Fruit fly (Drosophila melanogaster) whole organism, prepupa: Measurements from ENCODE around the gene Mo25.
A peak's percentile ranks its signal among the peaks of the same experiment; 100 is the strongest.

Source experiments
- Blimp-1 ChIP-seq: fragments of 200-800 bp; sonication (Bioruptor generic); optimal IDR thresholded peaks from 3 replicates; lab custom pipeline; 2017; ENCODE audit warnings: missing biosample characterization, missing genetic modification characterization, mild to moderate bottlenecking, moderate library complexity, missing genetic modification reagents
- CG10631 ChIP-seq: fragments of 200-800 bp; sonication (Bioruptor generic); optimal IDR thresholded peaks from 2 replicates; lab custom pipeline; 2016; ENCODE audit warnings: missing biosample characterization, missing genetic modification characterization
- CG10669 ChIP-seq: fragments of 200-800 bp; sonication (Bioruptor generic); optimal IDR thresholded peaks from 3 replicates; lab custom pipeline; 2018; ENCODE audit warnings: missing biosample characterization, mild to moderate bottlenecking, missing genetic modification characterization, moderate library complexity
- CG11762 ChIP-seq: fragments of 200-800 bp; sonication (Bioruptor generic); optimal IDR thresholded peaks from 3 replicates; lab custom pipeline; 2016; ENCODE audit warnings: missing biosample characterization, missing genetic modification characterization; ENCODE audit not compliant: insufficient read depth
- CG11902 ChIP-seq: fragments of 200-800 bp; sonication (Bioruptor generic); optimal IDR thresholded peaks from 3 replicates; lab custom pipeline; 2016; ENCODE audit warnings: missing biosample characterization, missing genetic modification characterization
- CG15336 ChIP-seq: fragments of 200-800 bp; sonication (Bioruptor generic); IDR thresholded peaks from 2 replicates; pipeline ENCODE4 v1.3.6; 2022; ENCODE audit warnings: missing biosample characterization, missing genetic modification characterization
- CG1621 ChIP-seq: fragments of 200-800 bp; sonication (Bioruptor generic); optimal IDR thresholded peaks from 3 replicates; lab custom pipeline; 2018; ENCODE audit warnings: missing biosample characterization, mild to moderate bottlenecking, missing genetic modification characterization
- CG16779 ChIP-seq: fragments of 200-800 bp; sonication (Bioruptor generic); optimal IDR thresholded peaks from 3 replicates; lab custom pipeline; 2017; ENCODE audit warnings: missing biosample characterization, mild to moderate bottlenecking, missing genetic modification characterization
- CG3032 ChIP-seq: fragments of 200-800 bp; optimal IDR thresholded peaks from 2 replicates; lab custom pipeline; 2019; ENCODE audit warnings: missing biosample characterization, mild to moderate bottlenecking, missing genetic modification characterization, moderate library complexity
- CG31627 ChIP-seq: fragments of 200-800 bp; sonication (Bioruptor generic); optimal IDR thresholded peaks from 3 replicates; lab custom pipeline; 2016; ENCODE audit warnings: missing biosample characterization, missing genetic modification characterization
- CG3919 ChIP-seq: fragments of 200-800 bp; sonication (Bioruptor generic); optimal IDR thresholded peaks from 3 replicates; lab custom pipeline; 2016; ENCODE audit warnings: missing biosample characterization, missing genetic modification characterization
- CG4318 ChIP-seq: fragments of 200-800 bp; sonication (Bioruptor generic); optimal IDR thresholded peaks from 3 replicates; lab custom pipeline; 2017; ENCODE audit warnings: missing biosample characterization, mild to moderate bottlenecking, missing genetic modification characterization
- CG6163 ChIP-seq: fragments of 200-800 bp; sonication (Bioruptor generic); IDR thresholded peaks from 3 replicates; pipeline ENCODE4 v1.3.6; 2022; ENCODE audit warnings: missing biosample characterization, missing genetic modification characterization
- CG6276 ChIP-seq: fragments of 200-800 bp; sonication (Bioruptor generic); optimal IDR thresholded peaks from 2 replicates; lab custom pipeline; 2017; ENCODE audit warnings: missing biosample characterization, mild to moderate bottlenecking, missing genetic modification characterization
- CG6792 ChIP-seq: fragments of 200-800 bp; sonication (Bioruptor generic); optimal IDR thresholded peaks from 3 replicates; lab custom pipeline; 2016; ENCODE audit warnings: missing biosample characterization, missing genetic modification characterization
- CG6808 ChIP-seq: fragments of 200-800 bp; sonication (Bioruptor generic); optimal IDR thresholded peaks from 3 replicates; lab custom pipeline; 2017; ENCODE audit warnings: missing biosample characterization, missing genetic modification characterization, mild to moderate bottlenecking, moderate library complexity, missing genetic modification reagents
- CG7368 ChIP-seq: fragments of 200-800 bp; sonication (Bioruptor generic); optimal IDR thresholded peaks from 3 replicates; lab custom pipeline; 2016; ENCODE audit warnings: missing biosample characterization, missing genetic modification characterization
- CG8119 ChIP-seq: fragments of 200-800 bp; sonication (Bioruptor generic); IDR thresholded peaks from 3 replicates; pipeline ENCODE4 v1.3.6; 2022; ENCODE audit warnings: missing biosample characterization, missing genetic modification characterization
- CG8319 ChIP-seq: fragments of 200-800 bp; sonication (Bioruptor generic); optimal IDR thresholded peaks from 3 replicates; lab custom pipeline; 2016; ENCODE audit warnings: missing biosample characterization, missing genetic modification characterization
- CG8632 ChIP-seq: fragments of 200-800 bp; sonication (Bioruptor generic); optimal IDR thresholded peaks from 3 replicates; lab custom pipeline; 2016; ENCODE audit warnings: missing biosample characterization, missing genetic modification characterization
- Eip75B ChIP-seq: fragments of 200-800 bp; sonication (Bioruptor generic); optimal IDR thresholded peaks from 3 replicates; lab custom pipeline; 2016; ENCODE audit warnings: missing biosample characterization, missing genetic modification characterization
- Eip78C ChIP-seq: fragments of 200-800 bp; sonication (Bioruptor generic); peaks from one replicate; lab custom pipeline; 2016; ENCODE audit warnings: missing biosample characterization, missing genetic modification characterization
- Eip93F ChIP-seq: fragments of 200-800 bp; sonication (Bioruptor generic); optimal IDR thresholded peaks from 2 replicates; lab custom pipeline; 2016; ENCODE audit warnings: missing biosample characterization, mild to moderate bottlenecking, missing genetic modification characterization
- Ets21C ChIP-seq: fragments of 200-800 bp; sonication (Bioruptor generic); optimal IDR thresholded peaks from 3 replicates; lab custom pipeline; 2016; ENCODE audit warnings: missing biosample characterization, missing genetic modification characterization
- Ets96B ChIP-seq: fragments of 200-800 bp; optimal IDR thresholded peaks from 2 replicates; lab custom pipeline; 2019; ENCODE audit warnings: missing biosample characterization, mild to moderate bottlenecking, missing genetic modification characterization, moderate library complexity
- Gug ChIP-seq: fragments of 200-800 bp; sonication (Bioruptor generic); IDR thresholded peaks from 2 replicates; pipeline ENCODE4 v1.3.6; 2022; ENCODE audit warnings: missing biosample characterization, missing genetic modification characterization
- Hr38 ChIP-seq: sonication (Bioruptor generic); optimal IDR thresholded peaks from 2 replicates; lab custom pipeline; 2016; ENCODE audit warnings: missing biosample characterization, missing genetic modification characterization
- Hr39 ChIP-seq: fragments of 200-800 bp; sonication (Bioruptor generic); optimal IDR thresholded peaks from 2 replicates; lab custom pipeline; 2016; ENCODE audit warnings: missing biosample characterization, missing genetic modification characterization
- Hr4 ChIP-seq: fragments of 200-800 bp; sonication (Bioruptor generic); optimal IDR thresholded peaks from 3 replicates; lab custom pipeline; 2016; ENCODE audit warnings: missing biosample characterization, missing genetic modification characterization
- Lpt ChIP-seq: fragments of 200-800 bp; sonication (Bioruptor generic); optimal IDR thresholded peaks from 3 replicates; lab custom pipeline; 2016; ENCODE audit warnings: missing biosample characterization, missing genetic modification characterization
- Met ChIP-seq: fragments of 200-800 bp; sonication (Bioruptor generic); optimal IDR thresholded peaks from 3 replicates; lab custom pipeline; 2016; ENCODE audit warnings: missing biosample characterization, missing genetic modification characterization
- OdsH ChIP-seq: fragments of 200-800 bp; sonication (Bioruptor generic); optimal IDR thresholded peaks from 3 replicates; lab custom pipeline; 2016; ENCODE audit warnings: missing biosample characterization, missing genetic modification characterization
- Smox ChIP-seq: fragments of 200-800 bp; sonication (Bioruptor generic); optimal IDR thresholded peaks from 3 replicates; lab custom pipeline; 2016; ENCODE audit warnings: missing biosample characterization, missing genetic modification characterization
- Sox102F ChIP-seq: fragments of 200-800 bp; sonication (Bioruptor generic); optimal IDR thresholded peaks from 2 replicates; lab custom pipeline; 2016; ENCODE audit warnings: missing biosample characterization, mild to moderate bottlenecking, missing genetic modification characterization
- Sox14 ChIP-seq: fragments of 200-800 bp; sonication (Bioruptor generic); optimal IDR thresholded peaks from 3 replicates; lab custom pipeline; 2016; ENCODE audit warnings: missing biosample characterization, missing genetic modification characterization
- Sox15 ChIP-seq: fragments of 200-800 bp; sonication (Bioruptor generic); optimal IDR thresholded peaks from 3 replicates; lab custom pipeline; 2016; ENCODE audit warnings: missing biosample characterization, missing genetic modification characterization
- achi ChIP-seq: fragments of 200-800 bp; sonication (Bioruptor generic); optimal IDR thresholded peaks from 3 replicates; lab custom pipeline; 2016; ENCODE audit warnings: missing biosample characterization, missing genetic modification characterization
- acj6 ChIP-seq: fragments of 200-800 bp; sonication (Bioruptor generic); optimal IDR thresholded peaks from 3 replicates; lab custom pipeline; 2016; ENCODE audit warnings: missing biosample characterization, missing genetic modification characterization
- cyc ChIP-seq: fragments of 200-800 bp; sonication (Bioruptor generic); optimal IDR thresholded peaks from 3 replicates; lab custom pipeline; 2016; ENCODE audit warnings: missing biosample characterization, missing genetic modification characterization
- dac ChIP-seq: fragments of 200-800 bp; sonication (Bioruptor generic); optimal IDR thresholded peaks from 2 replicates; lab custom pipeline; 2017; ENCODE audit warnings: missing biosample characterization, mild to moderate bottlenecking, missing genetic modification characterization
- dsx ChIP-seq: fragments of 200-800 bp; optimal IDR thresholded peaks from 3 replicates; lab custom pipeline; 2019; ENCODE audit warnings: missing biosample characterization, mild to moderate bottlenecking, missing genetic modification characterization, moderate library complexity; ENCODE audit not compliant: poor library complexity, severe bottlenecking
- eg ChIP-seq: fragments of 200-800 bp; sonication (Bioruptor generic); IDR thresholded peaks from 3 replicates; pipeline ENCODE4 v1.3.6; 2022; ENCODE audit warnings: missing biosample characterization, missing genetic modification characterization
- esn ChIP-seq: fragments of 200-800 bp; sonication (Bioruptor generic); optimal IDR thresholded peaks from 2 replicates; lab custom pipeline; 2016; ENCODE audit warnings: missing biosample characterization, mild to moderate bottlenecking, missing genetic modification characterization, moderate library complexity
- fd59A ChIP-seq: fragments of 200-800 bp; sonication (Bioruptor generic); optimal IDR thresholded peaks from 2 replicates; lab custom pipeline; 2017; ENCODE audit warnings: missing biosample characterization, mild to moderate bottlenecking, missing genetic modification characterization, missing genetic modification reagents
- fd85E ChIP-seq: fragments of 200-800 bp; sonication (Bioruptor generic); optimal IDR thresholded peaks from 3 replicates; lab custom pipeline; 2016; ENCODE audit warnings: missing biosample characterization, missing genetic modification characterization
- net ChIP-seq: fragments of 200-800 bp; sonication (Bioruptor generic); optimal IDR thresholded peaks from 3 replicates; lab custom pipeline; 2016; ENCODE audit warnings: missing biosample characterization, missing genetic modification characterization
- salr ChIP-seq, 2 experiments: fragments of 200-800 bp; sonication (Bioruptor generic); optimal IDR thresholded peaks; 3 replicates each; lab custom pipeline; 2016 to 2018; ENCODE audit warnings: missing biosample characterization in 2 of 2, missing genetic modification characterization in 2 of 2, mild to moderate bottlenecking in 1 of 2
- spab ChIP-seq: fragments of 200-800 bp; sonication (Bioruptor generic); optimal IDR thresholded peaks from 2 replicates; lab custom pipeline; 2017; ENCODE audit warnings: missing biosample characterization, mild to moderate bottlenecking, missing genetic modification characterization, missing genetic modification reagents
- ss ChIP-seq, 2 experiments: fragments of 200-800 bp; sonication (Bioruptor generic); optimal IDR thresholded peaks; 2 replicates in 1 of 2; 3 replicates in 1 of 2; lab custom pipeline; 2017 to 2018; ENCODE audit warnings: mild to moderate bottlenecking in 2 of 2, missing biosample characterization in 2 of 2, missing genetic modification characterization in 2 of 2, moderate library complexity in 1 of 2
- svp ChIP-seq: fragments of 200-800 bp; sonication (Bioruptor generic); peaks from one replicate; lab custom pipeline; 2016; ENCODE audit warnings: missing biosample characterization, missing genetic modification characterization
- topi ChIP-seq: fragments of 200-800 bp; sonication (Bioruptor generic); optimal IDR thresholded peaks from 3 replicates; lab custom pipeline; 2016; ENCODE audit warnings: missing biosample characterization, missing genetic modification characterization
- vri ChIP-seq: fragments of 200-800 bp; sonication (Bioruptor generic); optimal IDR thresholded peaks from 3 replicates; lab custom pipeline; 2016; ENCODE audit warnings: missing biosample characterization, mild to moderate bottlenecking, missing genetic modification characterization

Gene Mo25

DNA sequence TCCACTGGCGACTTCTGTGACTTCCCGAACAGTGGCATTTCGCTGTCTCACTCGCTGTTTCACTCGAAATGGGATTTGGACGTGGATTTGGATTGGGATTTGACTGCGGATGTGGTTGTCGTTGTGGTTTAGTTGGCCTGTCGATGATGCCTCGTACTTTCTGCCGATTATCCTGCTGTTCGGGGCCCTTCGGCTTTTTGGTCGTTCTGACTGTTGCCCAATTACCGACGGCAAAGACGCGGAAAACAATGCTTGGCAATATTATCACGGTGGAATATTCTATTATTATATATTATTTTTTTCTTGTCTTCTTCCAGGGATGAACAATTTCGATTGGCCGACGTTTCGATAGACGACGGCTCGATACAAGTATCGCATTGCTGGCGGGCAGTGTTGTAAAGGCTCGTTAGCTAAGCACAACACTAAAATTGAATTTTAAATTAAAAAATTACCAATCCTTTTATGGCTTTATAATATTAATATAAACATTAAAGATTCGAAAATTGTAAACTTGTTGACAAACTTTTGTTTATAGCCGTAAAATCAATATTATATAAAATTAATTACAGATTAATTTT, at the start of gene Mo25:
Mo25 (minus strand) TSS at position 341 of the 578 bp plus-strand sequence.
- no peak for TF ChIP-seq CG6792
- TF ChIP-seq dac (GFP tag; lab: Kevin White, UChicago): no peak
- no peak for TF ChIP-seq Ets96B (tag; lab: Kevin White, UChicago)
- peak; percentile 12 for TF ChIP-seq CG31627 (GFP tag; lab: Kevin White, UChicago)
- peak; percentile 19 for TF ChIP-seq Hr39 (GFP tag; lab: Kevin White, UChicago)
- peak; percentile 45 for TF ChIP-seq Met (GFP tag; lab: Kevin White, UChicago)
- no peak for TF ChIP-seq Sox15
- TF ChIP-seq CG4318 (GFP tag; lab: Kevin White, UChicago): no peak
- TF ChIP-seq CG8319 (GFP tag; lab: Kevin White, UChicago): no peak
- no peak for TF ChIP-seq Lpt (GFP tag; lab: Kevin White, UChicago)
- TF ChIP-seq CG15336 (GFP tag; lab: Robert Waterston, UW): no peak
- no peak for TF ChIP-seq achi (GFP tag; lab: Kevin White, UChicago)
- TF ChIP-seq Hr4 (GFP tag; lab: Kevin White, UChicago): no peak
- no peak for TF ChIP-seq net
- TF ChIP-seq Eip78C (GFP tag; lab: Kevin White, UChicago): peak; percentile 70
- no peak for TF ChIP-seq CG8119
- TF ChIP-seq CG6276: no peak
- TF ChIP-seq Eip75B (GFP tag; lab: Kevin White, UChicago): no peak
- peak; percentile 46 for TF ChIP-seq topi (GFP tag; lab: Kevin White, UChicago)
- TF ChIP-seq Sox14 (GFP tag; lab: Kevin White, UChicago): peak; percentile 36
- TF ChIP-seq CG8632 (GFP tag; lab: Kevin White, UChicago): no peak
- TF ChIP-seq CG11762 (GFP tag; lab: Kevin White, UChicago): no peak
- peak; percentile 59 for TF ChIP-seq Eip93F
- TF ChIP-seq Smox (GFP tag; lab: Kevin White, UChicago): peak; percentile 49
- TF ChIP-seq Hr38 (GFP tag; lab: Kevin White, UChicago): no peak
- TF ChIP-seq Gug (GFP tag; lab: Robert Waterston, UW): no peak
- peak; percentile 57 for TF ChIP-seq esn (GFP tag; lab: Kevin White, UChicago)
- TF ChIP-seq vri (GFP tag; lab: Kevin White, UChicago): peak; percentile 57
- TF ChIP-seq CG3032 (tag; lab: Kevin White, UChicago): peak; percentile 15
- TF ChIP-seq Sox102F (GFP tag; lab: Kevin White, UChicago): peak; percentile 67
- TF ChIP-seq fd85E (GFP tag; lab: Kevin White, UChicago): no peak
- TF ChIP-seq CG6808 (GFP tag; lab: Kevin White, UChicago): no peak
- TF ChIP-seq svp (GFP tag; lab: Kevin White, UChicago): no peak
- no peak for TF ChIP-seq CG1621 (tag; lab: Kevin White, UChicago)
- no peak for TF ChIP-seq CG7368 (GFP tag; lab: Kevin White, UChicago)
- peak; percentile 35 for TF ChIP-seq acj6
- TF ChIP-seq Ets21C (GFP tag; lab: Kevin White, UChicago): no peak
- TF ChIP-seq CG10669 (GFP tag; lab: Kevin White, UChicago): no peak
- no peak for TF ChIP-seq fd59A
- TF ChIP-seq CG16779 (tag; lab: Kevin White, UChicago): no peak
- no peak for TF ChIP-seq CG6163 (GFP tag; lab: Robert Waterston, UW)
- no peak for TF ChIP-seq eg (GFP tag; lab: Robert Waterston, UW)
- TF ChIP-seq CG10631 (GFP tag; lab: Kevin White, UChicago): peak; percentile 34
- TF ChIP-seq dsx (GFP tag; lab: Kevin White, UChicago): no peak
- TF ChIP-seq ss (GFP tag; optimal IDR thresholded peaks at IDR 0.05; lab: Kevin White, UChicago): no peak
- TF ChIP-seq CG11902: no peak
- TF ChIP-seq Blimp-1 (GFP tag; lab: Kevin White, UChicago): no peak
- no peak for TF ChIP-seq salr (GFP tag; optimal IDR thresholded peaks at IDR 0.05; lab: Kevin White, UChicago)
- TF ChIP-seq CG3919 (GFP tag; lab: Kevin White, UChicago): peak; percentile 52
- TF ChIP-seq OdsH (GFP tag; lab: Kevin White, UChicago): peak; percentile 42
- no peak for TF ChIP-seq spab (GFP tag; lab: Kevin White, UChicago)
- TF ChIP-seq cyc (GFP tag; lab: Kevin White, UChicago): peak; percentile 13
